Worm (Caenorhabditis elegans) whole organism, L2 larva: ENCODE results near the gene tnc-2.

Experiments used
- aly-2 ChIP-seq: fragments of 150-350 bp; optimal IDR thresholded peaks from 2 replicates; lab custom pipeline; 2014; ENCODE audit warnings: missing biosample characterization, missing genetic modification characterization
- ama-1 ChIP-seq: fragments of 150-350 bp; optimal IDR thresholded peaks from 2 replicates; lab custom pipeline; 2018; ENCODE audit warnings: inconsistent platforms
- ceh-82 ChIP-seq: fragments of 150-350 bp; optimal IDR thresholded peaks from 2 replicates; lab custom pipeline; 2014; ENCODE audit warnings: missing biosample characterization, missing genetic modification characterization
- elt-3 ChIP-seq: sonication (generic microtip); optimal IDR thresholded peaks from 2 replicates; lab custom pipeline; 2017; ENCODE audit warnings: missing biosample characterization, missing genetic modification characterization

DNA sequence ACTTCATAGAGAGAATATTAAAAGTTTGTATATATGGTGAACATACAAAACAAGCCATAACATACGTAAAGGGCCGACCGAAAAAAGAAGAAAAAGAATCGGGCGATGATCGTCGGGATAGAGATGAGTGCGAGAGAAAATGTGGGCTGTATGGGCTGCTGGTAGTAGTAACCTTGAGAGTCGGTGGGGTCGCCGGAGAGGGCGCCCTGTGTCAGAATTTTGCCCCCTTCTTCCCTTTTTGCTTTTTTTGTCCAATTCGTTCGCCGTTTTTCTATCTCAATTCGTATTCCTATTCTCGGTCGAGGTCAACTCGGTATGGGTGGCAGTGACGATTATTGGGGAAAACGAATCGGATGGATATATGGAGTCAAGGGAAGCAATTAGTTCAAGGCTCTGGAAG lies 39.3 kb downstream of the tnc-2 start:
- TF ChIP-seq ceh-82 (tag; lab: Kevin White, UChicago), result no peak
- no peak for TF ChIP-seq aly-2
- no peak for TF ChIP-seq elt-3 (tag; lab: Kevin White, UChicago)
- no peak for TF ChIP-seq ama-1
